Worm (Caenorhabditis elegans): Measurements from ENCODE around the gene K11H12.3.

The K11H12.3 gene

DNA sequence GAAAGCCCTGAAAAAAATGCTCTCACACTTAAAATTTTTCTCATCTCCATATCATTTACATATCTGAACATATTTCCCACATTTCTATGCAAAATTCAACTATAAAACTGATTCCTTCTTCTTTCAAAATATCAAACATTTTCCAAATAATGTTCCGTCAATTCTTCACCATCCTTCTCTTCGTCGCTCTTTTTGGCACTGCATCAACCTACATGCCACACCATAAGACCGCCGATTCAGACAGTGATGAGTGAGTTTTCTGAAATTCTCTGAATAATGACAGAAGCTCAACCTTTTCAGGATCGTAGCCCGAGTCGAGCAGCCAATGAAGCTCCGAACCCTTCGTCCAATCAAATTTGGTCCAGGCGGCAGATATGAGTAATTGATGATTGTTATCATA, 3.0 kb upstream of the K11H12.3 start, which contains the start of gene K11H12.5:
TSS of gene K11H12.5 (plus strand) at position 301 of the 400 bp plus-strand sequence.
- TF ChIP-seq fos-1 (tag; optimal IDR thresholded peaks at IDR 0.05) (no peak), egl-5 (tag; optimal IDR thresholded peaks at IDR 0.05) (no peak), mdl-1 (tag; optimal IDR thresholded peaks at IDR 0.05) (no peak), skn-1 (tag; optimal IDR thresholded peaks at IDR 0.05) (no peak), elt-3 (tag; optimal IDR thresholded peaks at IDR 0.05) (no peak), nhr-77 (tag; optimal IDR thresholded peaks at IDR 0.05) (no peak), nhr-67 (tag; optimal IDR thresholded peaks at IDR 0.05) (no peak), ztf-11 (tag; optimal IDR thresholded peaks at IDR 0.05) (no peak), nhr-25 (tag; optimal IDR thresholded peaks at IDR 0.05) (no peak), ama-1 (optimal IDR thresholded peaks at IDR 0.05) (no peak), ZK546.5 (tag; optimal IDR thresholded peaks at IDR 0.05) (no peak), ztf-4 (tag; optimal IDR thresholded peaks at IDR 0.05) (no peak), pqm-1 (tag; optimal IDR thresholded peaks at IDR 0.05) (no peak), elt-1 (tag; optimal IDR thresholded peaks at IDR 0.05) (no peak), R02D3.7 (tag; optimal IDR thresholded peaks at IDR 0.05) (no peak), lin-15B (tag; optimal IDR thresholded peaks at IDR 0.05) (no peak), unc-62 (GFP tag; optimal IDR thresholded peaks at IDR 0.05) (no peak)

DNA sequence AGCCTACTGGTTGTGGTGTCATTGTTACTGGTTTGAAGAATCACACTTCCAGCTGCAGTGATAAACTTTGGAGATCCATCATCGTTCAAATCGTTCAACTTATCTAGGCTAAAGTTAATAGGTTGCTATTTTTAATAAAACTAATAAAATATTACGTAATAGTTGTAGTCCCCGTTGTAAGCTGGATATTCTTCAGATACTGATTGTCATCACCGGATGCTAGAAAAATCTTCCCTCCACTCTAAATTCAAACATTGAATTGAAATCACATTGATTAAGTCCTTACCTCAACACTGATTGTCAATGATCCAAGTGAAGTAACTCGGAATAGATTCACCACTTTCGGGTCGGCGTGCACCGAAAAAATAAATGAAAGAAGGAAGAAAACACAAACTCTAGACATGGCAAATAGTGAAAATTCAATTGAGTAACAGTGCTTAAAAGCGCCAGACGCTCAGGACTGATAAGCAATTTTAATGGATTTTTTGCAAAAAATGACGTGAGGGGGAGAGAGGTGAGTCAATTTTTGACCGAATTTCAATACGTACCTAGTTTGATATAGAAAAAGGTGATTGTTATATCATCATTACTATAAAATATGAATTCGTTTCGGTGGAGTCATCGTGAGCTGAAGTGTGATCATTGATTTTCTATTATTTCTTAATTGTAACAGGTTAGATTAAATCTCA, 2.3 kb upstream of the K11H12.3 start, which contains the start of the genes K11H12.4 and K11H12.10:
TSS of gene K11H12.4 (minus strand) at position 413 of the 689 bp plus-strand sequence.
TSS of gene K11H12.10 (plus strand) at position 605 of the 689 bp plus-strand sequence.
- TF ChIP-seq skn-1 (tag; optimal IDR thresholded peaks at IDR 0.05) (no peak), hmg-11 (tag; optimal IDR thresholded peaks at IDR 0.05) (no peak), pqm-1 (tag; optimal IDR thresholded peaks at IDR 0.05) (peak; percentile 83), nhr-25 (tag; optimal IDR thresholded peaks at IDR 0.05) (no peak), pha-4 (tag; optimal IDR thresholded peaks at IDR 0.05) (no peak), fos-1 (tag; optimal IDR thresholded peaks at IDR 0.05) (no peak), nfya-1 (tag; optimal IDR thresholded peaks at IDR 0.05; ENCODE audit: insufficient read depth) (no peak), nhr-11 (tag; optimal IDR thresholded peaks at IDR 0.05) (no peak), nhr-237 (tag; optimal IDR thresholded peaks at IDR 0.05) (no peak), elt-2 (tag; optimal IDR thresholded peaks at IDR 0.05) (peak; percentile 46), mdl-1 (tag; optimal IDR thresholded peaks at IDR 0.05) (no peak), tbx-2 (tag; optimal IDR thresholded peaks at IDR 0.05) (no peak), ztf-11 (tag; optimal IDR thresholded peaks at IDR 0.05) (no peak), unc-62 (GFP tag; optimal IDR thresholded peaks at IDR 0.05) (no peak)

DNA sequence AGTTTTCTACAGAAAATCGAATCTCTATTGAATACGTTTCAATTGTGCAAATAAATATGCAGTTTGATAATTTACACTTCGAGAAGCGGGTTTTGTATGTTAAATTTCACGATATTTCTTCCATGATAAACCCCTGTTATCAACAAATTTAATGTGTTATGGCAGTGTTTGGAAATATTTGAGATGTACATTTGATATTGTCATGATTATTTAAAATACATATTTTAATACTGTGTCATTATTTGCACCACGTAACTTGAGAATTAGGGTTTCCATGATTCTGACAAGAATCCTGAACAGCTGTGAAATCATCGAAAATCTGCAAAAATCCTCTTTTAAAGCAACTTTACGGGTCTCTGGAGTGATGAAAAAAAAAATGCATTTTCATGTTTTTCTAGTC, 2.8 kb downstream of the K11H12.3 start, which contains the start of gene K11H12.11:
TSS of gene K11H12.11 (minus strand) at position 101 of the 400 bp plus-strand sequence.
- TF ChIP-seq fos-1 (tag; optimal IDR thresholded peaks at IDR 0.05) (no peak), nhr-25 (tag; optimal IDR thresholded peaks at IDR 0.05) (no peak), mdl-1 (tag; optimal IDR thresholded peaks at IDR 0.05) (no peak), nhr-237 (tag; optimal IDR thresholded peaks at IDR 0.05) (no peak), ceh-16 (tag; optimal IDR thresholded peaks at IDR 0.05) (no peak), ztf-11 (tag; optimal IDR thresholded peaks at IDR 0.05) (no peak), unc-39 (tag; optimal IDR thresholded peaks at IDR 0.05) (no peak), ZK546.5 (tag; optimal IDR thresholded peaks at IDR 0.05) (no peak), ama-1 (optimal IDR thresholded peaks at IDR 0.05) (no peak), ceh-28 (tag; optimal IDR thresholded peaks at IDR 0.05) (no peak), mml-1 (tag; optimal IDR thresholded peaks at IDR 0.05) (no peak), pha-4 (tag; optimal IDR thresholded peaks at IDR 0.05) (no peak), nhr-77 (tag; optimal IDR thresholded peaks at IDR 0.05) (no peak), elt-1 (tag; optimal IDR thresholded peaks at IDR 0.05) (no peak), daf-12 (tag; optimal IDR thresholded peaks at IDR 0.05) (no peak), eor-1 (tag; optimal IDR thresholded peaks at IDR 0.05) (no peak)

DNA sequence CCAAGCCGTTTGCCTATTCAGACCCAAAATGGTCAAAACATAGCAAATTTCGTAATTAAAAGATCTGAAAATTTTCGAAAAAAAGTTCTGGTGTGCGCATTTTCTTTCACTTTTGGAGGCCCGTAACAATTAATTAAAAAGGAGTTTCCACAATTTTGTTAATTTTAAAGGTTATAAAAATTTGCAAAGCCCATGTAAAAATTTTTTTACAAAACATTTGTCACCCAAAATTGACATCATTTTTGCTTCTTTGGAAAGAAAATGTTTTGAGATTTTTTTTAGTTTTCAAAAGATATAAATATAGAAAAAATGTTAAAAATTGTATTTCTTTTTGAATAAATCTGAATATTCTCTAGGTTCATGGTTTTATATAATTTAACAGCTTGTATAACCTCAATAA, 6.3 kb downstream of the K11H12.3 start, which contains the start of gene K11H12.6:
TSS of gene K11H12.6 (plus strand) at position 301 of the 400 bp plus-strand sequence.
- TF ChIP-seq lin-39 (tag; optimal IDR thresholded peaks at IDR 0.05), result no peak
- TF ChIP-seq ZK546.5 (tag; optimal IDR thresholded peaks at IDR 0.05), result no peak
- TF ChIP-seq mdl-1 (tag; optimal IDR thresholded peaks at IDR 0.05), result no peak
- no peak for TF ChIP-seq nhr-77 (tag; optimal IDR thresholded peaks at IDR 0.05)
- TF ChIP-seq snpc-4 (tag; optimal IDR thresholded peaks at IDR 0.05), result no peak
- TF ChIP-seq nhr-67 (tag; optimal IDR thresholded peaks at IDR 0.05), result no peak
- no peak for TF ChIP-seq fkh-10 (GFP tag; optimal IDR thresholded peaks at IDR 0.05)
- no peak for TF ChIP-seq jun-1 (tag; optimal IDR thresholded peaks at IDR 0.05)
- no peak for TF ChIP-seq nhr-23 (tag; optimal IDR thresholded peaks at IDR 0.05)
- TF ChIP-seq mml-1 (tag; optimal IDR thresholded peaks at IDR 0.05), result no peak
- TF ChIP-seq ztf-11 (tag; optimal IDR thresholded peaks at IDR 0.05), result no peak
- TF ChIP-seq unc-62 (GFP tag; optimal IDR thresholded peaks at IDR 0.05), result no peak
- no peak for TF ChIP-seq eor-1 (tag; optimal IDR thresholded peaks at IDR 0.05)
- no peak for TF ChIP-seq ceh-9 (tag; optimal IDR thresholded peaks at IDR 0.05)

All from whole organism, L3 larva.